Worm (Caenorhabditis elegans) whole organism, mixed stage, embryonic: ENCODE measurements around the gene F46F5.11.

Experiments
- M03D4.4 ChIP-seq: sonication (generic microtip); optimal IDR thresholded peaks from 2 replicates; lab custom pipeline; 2017; ENCODE audit warnings: mild to moderate bottlenecking, missing genetic modification characterization, missing compliant biosample characterization
- bed-3 ChIP-seq: fragments of 200-800 bp; sonication (Bioruptor generic); optimal IDR thresholded peaks from 3 replicates; lab custom pipeline; 2018; ENCODE audit warnings: mild to moderate bottlenecking, missing genetic modification characterization, moderate library complexity, missing compliant biosample characterization
- ceh-39 ChIP-seq: fragments of 150-350 bp; optimal IDR thresholded peaks from 2 replicates; lab custom pipeline; 2014; ENCODE audit warnings: missing biosample characterization, missing genetic modification characterization
- ceh-43 ChIP-seq: fragments of 200-800 bp; sonication (Bioruptor generic); optimal IDR thresholded peaks from 2 replicates; lab custom pipeline; 2018; ENCODE audit warnings: mild to moderate bottlenecking, missing genetic modification characterization, moderate library complexity, missing compliant biosample characterization
- ceh-83 ChIP-seq: fragments of 200-800 bp; sonication (Bioruptor generic); optimal IDR thresholded peaks from 2 replicates; lab custom pipeline; 2018; ENCODE audit warnings: mild to moderate bottlenecking, missing genetic modification characterization, missing compliant biosample characterization
- ces-1 ChIP-seq: fragments of 150-350 bp; optimal IDR thresholded peaks from 2 replicates; lab custom pipeline; 2014; ENCODE audit warnings: missing biosample characterization, missing genetic modification reagents, missing genetic modification characterization
- cnd-1 ChIP-seq: fragments of 200-800 bp; sonication (Bioruptor generic); optimal IDR thresholded peaks from 2 replicates; lab custom pipeline; 2018; ENCODE audit warnings: mild to moderate bottlenecking, missing genetic modification characterization, missing compliant biosample characterization
- drap-1 ChIP-seq: fragments of 200-800 bp; sonication (Bioruptor generic); optimal IDR thresholded peaks from 3 replicates; lab custom pipeline; 2018; ENCODE audit warnings: mild to moderate bottlenecking, missing genetic modification characterization, missing compliant biosample characterization
- elt-1 ChIP-seq: sonication (generic microtip); optimal IDR thresholded peaks from 2 replicates; lab custom pipeline; 2017; ENCODE audit warnings: missing genetic modification characterization, mild to moderate bottlenecking, missing compliant biosample characterization, antibody characterized with exemption, moderate library complexity, borderline replicate concordance; ENCODE audit not compliant: insufficient read depth
- elt-3 ChIP-seq: fragments of 150-350 bp; optimal IDR thresholded peaks from 2 replicates; lab custom pipeline; 2014; ENCODE audit warnings: missing biosample characterization, missing genetic modification characterization
- flh-1 ChIP-seq: fragments of 200-800 bp; sonication (Bioruptor generic); optimal IDR thresholded peaks from 2 replicates; lab custom pipeline; 2018; ENCODE audit warnings: mild to moderate bottlenecking, missing genetic modification characterization, moderate library complexity, missing compliant biosample characterization
- ham-2 ChIP-seq: fragments of 200-800 bp; sonication (Bioruptor generic); optimal IDR thresholded peaks from 2 replicates; lab custom pipeline; 2018; ENCODE audit warnings: mild to moderate bottlenecking, missing genetic modification characterization, missing compliant biosample characterization
- hlh-1 ChIP-seq: fragments of 150-350 bp; optimal IDR thresholded peaks from 2 replicates; lab custom pipeline; 2014; ENCODE audit warnings: missing biosample characterization, missing genetic modification reagents, missing genetic modification characterization
- lin-32 ChIP-seq: fragments of 200-800 bp; sonication (Bioruptor generic); optimal IDR thresholded peaks from 2 replicates; lab custom pipeline; 2018; ENCODE audit warnings: mild to moderate bottlenecking, missing genetic modification characterization, missing compliant biosample characterization
- lsy-2 ChIP-seq: fragments of 150-350 bp; optimal IDR thresholded peaks from 2 replicates; lab custom pipeline; 2014; ENCODE audit warnings: missing biosample characterization, missing genetic modification characterization
- mab-5 ChIP-seq: fragments of 150-350 bp; optimal IDR thresholded peaks from 2 replicates; lab custom pipeline; 2014; ENCODE audit warnings: missing biosample characterization, missing genetic modification characterization
- mep-1 ChIP-seq: fragments of 150-350 bp; optimal IDR thresholded peaks from 2 replicates; lab custom pipeline; 2017; ENCODE audit warnings: missing biosample characterization, missing genetic modification reagents, missing genetic modification characterization, inconsistent platforms
- mls-2 ChIP-seq: sonication (generic microtip); optimal IDR thresholded peaks from 2 replicates; lab custom pipeline; 2016; ENCODE audit warnings: mild to moderate bottlenecking, missing genetic modification characterization, moderate library complexity, missing compliant biosample characterization
- nhr-12 ChIP-seq: fragments of 150-350 bp; optimal IDR thresholded peaks from 2 replicates; lab custom pipeline; 2014; ENCODE audit warnings: missing biosample characterization, missing genetic modification characterization
- nhr-2 ChIP-seq: fragments of 150-350 bp; optimal IDR thresholded peaks from 2 replicates; lab custom pipeline; 2014; ENCODE audit warnings: missing biosample characterization, missing genetic modification characterization
- nhr-28 ChIP-seq: fragments of 150-350 bp; optimal IDR thresholded peaks from 2 replicates; lab custom pipeline; 2014; ENCODE audit warnings: missing biosample characterization, missing genetic modification characterization
- nhr-76 ChIP-seq: sonication (generic microtip); optimal IDR thresholded peaks from 2 replicates; lab custom pipeline; 2017; ENCODE audit warnings: missing biosample characterization, missing genetic modification characterization
- pha-4 ChIP-seq: fragments of 150-350 bp; optimal IDR thresholded peaks from 2 replicates; lab custom pipeline; 2018; ENCODE audit warnings: missing biosample characterization, missing genetic modification reagents, missing genetic modification characterization
- sem-2 ChIP-seq: fragments of 200-800 bp; sonication (Bioruptor generic); optimal IDR thresholded peaks from 2 replicates; lab custom pipeline; 2018; ENCODE audit warnings: mild to moderate bottlenecking, missing genetic modification characterization, missing compliant biosample characterization
- snpc-4 ChIP-seq: fragments of 150-350 bp; optimal IDR thresholded peaks from 2 replicates; lab custom pipeline; 2014; ENCODE audit warnings: missing biosample characterization, missing genetic modification characterization
- sptf-1 ChIP-seq: sonication (generic microtip); optimal IDR thresholded peaks from 2 replicates; lab custom pipeline; 2017; ENCODE audit warnings: mild to moderate bottlenecking, missing genetic modification characterization, moderate library complexity, missing compliant biosample characterization
- tbx-8 ChIP-seq: fragments of 200-800 bp; sonication (Bioruptor generic); optimal IDR thresholded peaks from 2 replicates; lab custom pipeline; 2018; ENCODE audit warnings: mild to moderate bottlenecking, missing genetic modification characterization, moderate library complexity, missing compliant biosample characterization
- unc-120 ChIP-seq: sonication (generic microtip); optimal IDR thresholded peaks from 2 replicates; lab custom pipeline; 2017; ENCODE audit warnings: missing genetic modification characterization, missing compliant biosample characterization; ENCODE audit not compliant: poor library complexity, severe bottlenecking
- unc-39 ChIP-seq: fragments of 150-350 bp; optimal IDR thresholded peaks from 2 replicates; lab custom pipeline; 2014; ENCODE audit warnings: missing biosample characterization, missing genetic modification characterization
- unc-62 ChIP-seq: fragments of 150-350 bp; optimal IDR thresholded peaks from 2 replicates; lab custom pipeline; 2014; ENCODE audit warnings: missing biosample characterization, missing genetic modification reagents, missing genetic modification characterization

F46F5.11 gene

ce11 chrII:773830-774229, 34.7 kb upstream of the F46F5.11 start:
- TF ChIP-seq ces-1 (GFP tag; lab: Kevin White, UChicago) (peak; percentile 9), nhr-12 (tag; lab: Kevin White, UChicago) (no peak)

DNA sequence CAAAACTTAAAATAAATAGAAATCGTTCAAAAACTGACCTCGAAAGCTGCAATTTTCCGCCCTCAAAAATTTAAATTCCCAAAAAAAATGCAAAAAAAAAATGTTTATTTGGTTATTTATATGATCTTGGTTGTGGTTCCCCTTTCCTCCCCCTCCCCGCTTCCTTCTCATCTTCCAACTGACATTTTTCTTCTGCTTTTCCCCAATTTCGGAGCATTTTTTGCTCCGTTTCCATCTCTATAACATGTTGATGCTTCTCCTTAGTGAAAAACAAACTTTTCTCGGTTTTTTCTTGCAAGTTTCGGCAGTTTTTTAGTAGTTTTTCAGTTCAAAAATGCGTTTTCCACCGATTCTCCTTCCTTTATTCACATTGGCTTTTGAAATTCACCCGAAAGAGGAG, 33.5 kb upstream of the F46F5.11 start, which contains the start of gene Y39F10A.1:
Gene Y39F10A.1, plus strand, starts transcription at position 301 of the 400 bp plus-strand sequence.
- no peak for TF ChIP-seq mls-2 (tag; lab: Kevin White, UChicago)
- no peak for TF ChIP-seq mep-1 (tag; lab: Kevin White, UChicago)
- no peak for TF ChIP-seq ceh-39 (tag; lab: Kevin White, UChicago)
- TF ChIP-seq snpc-4 (tag; lab: Kevin White, UChicago) = no peak
- TF ChIP-seq sem-2 = no peak
- TF ChIP-seq elt-1 (tag; lab: Kevin White, UChicago) = no peak
- no peak for TF ChIP-seq lsy-2 (tag; lab: Kevin White, UChicago)
- no peak for TF ChIP-seq hlh-1
- no peak for TF ChIP-seq ceh-43 (GFP tag; lab: Kevin White, UChicago)
- TF ChIP-seq lin-32 (GFP tag; lab: Kevin White, UChicago) = no peak
- TF ChIP-seq nhr-76 (tag; lab: Kevin White, UChicago) = no peak
- TF ChIP-seq flh-1 (GFP tag; lab: Kevin White, UChicago) = no peak
- no peak for TF ChIP-seq cnd-1 (tag; lab: Kevin White, UChicago)
- TF ChIP-seq M03D4.4 = no peak
- no peak for TF ChIP-seq nhr-12 (tag; lab: Kevin White, UChicago)
- no peak for TF ChIP-seq unc-39
- TF ChIP-seq, all 35 proteins: peak for 0

ce11 chrII:782903-783302, 25.7 kb upstream of the F46F5.11 start, which contains the start of gene Y39F10A.3:
TSS of gene Y39F10A.3 (minus strand) at chrII:783003.
- no peak for TF ChIP-seq lin-32 (GFP tag; lab: Kevin White, UChicago)
- no peak for TF ChIP-seq ham-2
- TF ChIP-seq lsy-2 (tag; lab: Kevin White, UChicago) = no peak
- no peak for TF ChIP-seq ceh-39 (tag; lab: Kevin White, UChicago)
- TF ChIP-seq sem-2 = no peak
- no peak for TF ChIP-seq mab-5 (tag; lab: Kevin White, UChicago)
- no peak for TF ChIP-seq pha-4 (tag; lab: Kevin White, UChicago)
- no peak for TF ChIP-seq ceh-83
- TF ChIP-seq elt-3 (tag; lab: Kevin White, UChicago) = no peak
- no peak for TF ChIP-seq nhr-12 (tag; lab: Kevin White, UChicago)
- no peak for TF ChIP-seq flh-1 (GFP tag; lab: Kevin White, UChicago)
- no peak for TF ChIP-seq hlh-1
- TF ChIP-seq, all 35 proteins: peak for 0

DNA sequence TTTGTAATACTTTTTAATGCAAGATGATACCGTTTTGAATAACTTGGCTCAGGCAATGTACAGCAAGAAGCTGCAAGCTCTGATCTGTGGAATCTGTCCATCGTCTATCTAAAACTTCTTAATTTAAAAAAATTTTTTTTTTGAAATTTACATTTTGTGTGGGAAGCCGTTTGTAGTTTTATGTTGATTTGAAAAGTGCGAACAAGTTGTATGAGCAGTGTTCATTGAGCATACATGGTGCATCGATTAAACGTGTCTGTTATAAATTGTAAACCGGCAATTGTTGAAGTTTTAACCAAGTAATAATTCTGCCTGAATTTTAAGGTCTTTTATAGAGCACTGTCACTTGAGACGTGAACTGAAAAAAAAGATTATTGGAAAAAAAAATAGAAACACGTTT, 25.0 kb upstream of the F46F5.11 start, which contains the start of gene Y39F10A.6:
Gene Y39F10A.6, minus strand, starts transcription at position 101 of the 400 bp plus-strand sequence.
- TF ChIP-seq nhr-28 = no peak
- TF ChIP-seq ceh-43 (GFP tag; lab: Kevin White, UChicago) = no peak
- no peak for TF ChIP-seq elt-1 (tag; lab: Kevin White, UChicago)
- TF ChIP-seq hlh-1 = no peak
- no peak for TF ChIP-seq elt-3 (tag; lab: Kevin White, UChicago)

ce11 chrII:786938-787337, 21.6 kb upstream of the F46F5.11 start, which contains the start of gene F46F5.16:
TSS of gene F46F5.16 (plus strand) at chrII:787238.
- TF ChIP-seq bed-3 = no peak
- no peak for TF ChIP-seq unc-39
- no peak for TF ChIP-seq tbx-8 (GFP tag; lab: Kevin White, UChicago)
- no peak for TF ChIP-seq unc-62 (GFP tag; lab: Kevin White, UChicago)
- no peak for TF ChIP-seq sptf-1
- no peak for TF ChIP-seq ces-1 (GFP tag; lab: Kevin White, UChicago)
- no peak for TF ChIP-seq lsy-2 (tag; lab: Kevin White, UChicago)
- TF ChIP-seq nhr-12 (tag; lab: Kevin White, UChicago) = no peak
- TF ChIP-seq drap-1 (GFP tag; lab: Kevin White, UChicago) = no peak
- no peak for TF ChIP-seq ceh-83
- TF ChIP-seq ceh-39 (tag; lab: Kevin White, UChicago) = no peak
- TF ChIP-seq unc-120 = no peak
- no peak for TF ChIP-seq nhr-2 (tag; lab: Kevin White, UChicago)
- TF ChIP-seq flh-1 (GFP tag; lab: Kevin White, UChicago) = no peak
- no peak for TF ChIP-seq sem-2
